Fruit fly (Drosophila melanogaster) whole organism, prepupa: ENCODE results near the gene Hipk.

Source experiments
- CG32006 ChIP-seq: fragments of 200-800 bp; sonication (Bioruptor generic); optimal IDR thresholded peaks from 3 replicates; lab custom pipeline; 2017; ENCODE audit warnings: missing biosample characterization, mild to moderate bottlenecking, missing genetic modification characterization
- fd59A ChIP-seq: fragments of 200-800 bp; sonication (Bioruptor generic); optimal IDR thresholded peaks from 2 replicates; lab custom pipeline; 2017; ENCODE audit warnings: missing biosample characterization, mild to moderate bottlenecking, missing genetic modification characterization, missing genetic modification reagents
- net ChIP-seq: fragments of 200-800 bp; sonication (Bioruptor generic); optimal IDR thresholded peaks from 3 replicates; lab custom pipeline; 2016; ENCODE audit warnings: missing biosample characterization, missing genetic modification characterization

dm6 chr3L:627370-627769, 84.5 kb downstream of the Hipk start:
- TF ChIP-seq fd59A (no peak), net (GFP tag; lab: Kevin White, UChicago) (no peak), CG32006 (no peak)
